Worm (Caenorhabditis elegans): ENCODE results near the gene cct-4.

DNA sequence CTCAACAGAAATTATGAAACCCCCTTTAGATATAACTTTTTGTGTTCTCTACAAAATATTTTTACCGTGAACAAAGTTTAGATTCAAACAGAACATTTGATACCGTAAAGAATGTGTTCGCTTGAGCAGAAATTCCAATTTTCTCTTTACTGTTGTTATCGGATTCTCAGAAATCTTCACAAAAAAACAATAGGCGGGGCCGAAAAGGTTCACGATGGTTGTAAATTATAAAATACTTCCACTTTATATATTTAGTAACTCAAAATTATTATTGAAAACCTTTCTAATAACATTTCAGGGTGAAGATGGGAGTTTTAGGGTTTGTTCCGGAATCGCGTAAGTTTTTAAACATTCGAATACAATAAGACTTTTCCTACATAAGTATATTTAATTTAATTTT is 45.3 kb upstream of the cct-4 start, which contains the start of gene nlp-5:
- TF ChIP-seq tlf-1 (GFP tag; optimal IDR thresholded peaks at IDR 0.05) (no peak), nhr-80 (tag; optimal IDR thresholded peaks at IDR 0.05) (no peak), madf-3 (GFP tag; IDR thresholded peaks at IDR 0.05) (no peak), C17E4.6 (GFP tag; IDR thresholded peaks at IDR 0.05) (no peak), unc-130 (GFP tag; optimal IDR thresholded peaks at IDR 0.05) (no peak), unc-62 (GFP tag; optimal IDR thresholded peaks at IDR 0.05) (no peak), Y67H2A.10 (GFP tag; conservative IDR thresholded peaks at IDR 0.05) (no peak), cebp-2 (GFP tag; IDR thresholded peaks at IDR 0.05) (no peak), lin-35 (GFP tag; optimal IDR thresholded peaks at IDR 0.05) (no peak), him-1 (tag; optimal IDR thresholded peaks at IDR 0.05) (no peak), K12H6.12 (tag; optimal IDR thresholded peaks at IDR 0.05) (no peak), F57C9.4 (tag; optimal IDR thresholded peaks at IDR 0.05) (no peak), C06A6.2 (GFP tag; conservative IDR thresholded peaks at IDR 0.05) (no peak), F37B4.10 (GFP tag; IDR thresholded peaks at IDR 0.05) (no peak)

Data from whole organism, young adult.